Fruit fly (Drosophila melanogaster) whole organism, prepupa: ENCODE measurements around the gene del.

Experiments
- Blimp-1 ChIP-seq: fragments of 200-800 bp; sonication (Bioruptor generic); optimal IDR thresholded peaks from 3 replicates; lab custom pipeline; 2017; ENCODE audit warnings: missing biosample characterization, missing genetic modification characterization, mild to moderate bottlenecking, moderate library complexity, missing genetic modification reagents
- CG10631 ChIP-seq: fragments of 200-800 bp; sonication (Bioruptor generic); optimal IDR thresholded peaks from 2 replicates; lab custom pipeline; 2016; ENCODE audit warnings: missing biosample characterization, missing genetic modification characterization
- CG10669 ChIP-seq: fragments of 200-800 bp; sonication (Bioruptor generic); optimal IDR thresholded peaks from 3 replicates; lab custom pipeline; 2018; ENCODE audit warnings: missing biosample characterization, mild to moderate bottlenecking, missing genetic modification characterization, moderate library complexity
- CG11294 ChIP-seq: fragments of 200-800 bp; sonication (Bioruptor generic); IDR thresholded peaks from 2 replicates; pipeline ENCODE4 v1.3.6; 2022; ENCODE audit warnings: missing biosample characterization, missing genetic modification characterization
- CG11762 ChIP-seq: fragments of 200-800 bp; sonication (Bioruptor generic); optimal IDR thresholded peaks from 3 replicates; lab custom pipeline; 2016; ENCODE audit warnings: missing biosample characterization, missing genetic modification characterization; ENCODE audit not compliant: insufficient read depth
- CG11902 ChIP-seq: fragments of 200-800 bp; sonication (Bioruptor generic); optimal IDR thresholded peaks from 3 replicates; lab custom pipeline; 2016; ENCODE audit warnings: missing biosample characterization, missing genetic modification characterization
- CG1621 ChIP-seq: fragments of 200-800 bp; sonication (Bioruptor generic); optimal IDR thresholded peaks from 3 replicates; lab custom pipeline; 2018; ENCODE audit warnings: missing biosample characterization, mild to moderate bottlenecking, missing genetic modification characterization
- CG3032 ChIP-seq: fragments of 200-800 bp; optimal IDR thresholded peaks from 2 replicates; lab custom pipeline; 2019; ENCODE audit warnings: missing biosample characterization, mild to moderate bottlenecking, missing genetic modification characterization, moderate library complexity
- CG31627 ChIP-seq: fragments of 200-800 bp; sonication (Bioruptor generic); optimal IDR thresholded peaks from 3 replicates; lab custom pipeline; 2016; ENCODE audit warnings: missing biosample characterization, missing genetic modification characterization
- CG32006 ChIP-seq: fragments of 200-800 bp; sonication (Bioruptor generic); optimal IDR thresholded peaks from 3 replicates; lab custom pipeline; 2017; ENCODE audit warnings: missing biosample characterization, mild to moderate bottlenecking, missing genetic modification characterization
- CG34406 ChIP-seq: fragments of 200-800 bp; sonication (Bioruptor generic); optimal IDR thresholded peaks from 3 replicates; lab custom pipeline; 2016; ENCODE audit warnings: missing biosample characterization, missing genetic modification characterization
- CG3919 ChIP-seq: fragments of 200-800 bp; sonication (Bioruptor generic); optimal IDR thresholded peaks from 3 replicates; lab custom pipeline; 2016; ENCODE audit warnings: missing biosample characterization, missing genetic modification characterization
- CG4318 ChIP-seq: fragments of 200-800 bp; sonication (Bioruptor generic); optimal IDR thresholded peaks from 3 replicates; lab custom pipeline; 2017; ENCODE audit warnings: missing biosample characterization, mild to moderate bottlenecking, missing genetic modification characterization
- CG6163 ChIP-seq: fragments of 200-800 bp; sonication (Bioruptor generic); IDR thresholded peaks from 3 replicates; pipeline ENCODE4 v1.3.6; 2022; ENCODE audit warnings: missing biosample characterization, missing genetic modification characterization
- CG6792 ChIP-seq: fragments of 200-800 bp; sonication (Bioruptor generic); optimal IDR thresholded peaks from 3 replicates; lab custom pipeline; 2016; ENCODE audit warnings: missing biosample characterization, missing genetic modification characterization
- CG6808 ChIP-seq: fragments of 200-800 bp; sonication (Bioruptor generic); optimal IDR thresholded peaks from 3 replicates; lab custom pipeline; 2017; ENCODE audit warnings: missing biosample characterization, missing genetic modification characterization, mild to moderate bottlenecking, moderate library complexity, missing genetic modification reagents
- CG8319 ChIP-seq: fragments of 200-800 bp; sonication (Bioruptor generic); optimal IDR thresholded peaks from 3 replicates; lab custom pipeline; 2016; ENCODE audit warnings: missing biosample characterization, missing genetic modification characterization
- CG8632 ChIP-seq: fragments of 200-800 bp; sonication (Bioruptor generic); optimal IDR thresholded peaks from 3 replicates; lab custom pipeline; 2016; ENCODE audit warnings: missing biosample characterization, missing genetic modification characterization
- Eip75B ChIP-seq: fragments of 200-800 bp; sonication (Bioruptor generic); optimal IDR thresholded peaks from 3 replicates; lab custom pipeline; 2016; ENCODE audit warnings: missing biosample characterization, missing genetic modification characterization
- Eip78C ChIP-seq: fragments of 200-800 bp; sonication (Bioruptor generic); peaks from one replicate; lab custom pipeline; 2016; ENCODE audit warnings: missing biosample characterization, missing genetic modification characterization
- Eip93F ChIP-seq: fragments of 200-800 bp; sonication (Bioruptor generic); optimal IDR thresholded peaks from 2 replicates; lab custom pipeline; 2016; ENCODE audit warnings: missing biosample characterization, mild to moderate bottlenecking, missing genetic modification characterization
- Ets21C ChIP-seq: fragments of 200-800 bp; sonication (Bioruptor generic); optimal IDR thresholded peaks from 3 replicates; lab custom pipeline; 2016; ENCODE audit warnings: missing biosample characterization, missing genetic modification characterization
- Ets96B ChIP-seq: fragments of 200-800 bp; optimal IDR thresholded peaks from 2 replicates; lab custom pipeline; 2019; ENCODE audit warnings: missing biosample characterization, mild to moderate bottlenecking, missing genetic modification characterization, moderate library complexity
- Gug ChIP-seq: fragments of 200-800 bp; sonication (Bioruptor generic); IDR thresholded peaks from 2 replicates; pipeline ENCODE4 v1.3.6; 2022; ENCODE audit warnings: missing biosample characterization, missing genetic modification characterization
- Hr38 ChIP-seq: sonication (Bioruptor generic); optimal IDR thresholded peaks from 2 replicates; lab custom pipeline; 2016; ENCODE audit warnings: missing biosample characterization, missing genetic modification characterization
- Hr39 ChIP-seq: fragments of 200-800 bp; sonication (Bioruptor generic); optimal IDR thresholded peaks from 2 replicates; lab custom pipeline; 2016; ENCODE audit warnings: missing biosample characterization, missing genetic modification characterization
- Hr4 ChIP-seq: fragments of 200-800 bp; sonication (Bioruptor generic); optimal IDR thresholded peaks from 3 replicates; lab custom pipeline; 2016; ENCODE audit warnings: missing biosample characterization, missing genetic modification characterization
- Lpt ChIP-seq: fragments of 200-800 bp; sonication (Bioruptor generic); optimal IDR thresholded peaks from 3 replicates; lab custom pipeline; 2016; ENCODE audit warnings: missing biosample characterization, missing genetic modification characterization
- Met ChIP-seq: fragments of 200-800 bp; sonication (Bioruptor generic); optimal IDR thresholded peaks from 3 replicates; lab custom pipeline; 2016; ENCODE audit warnings: missing biosample characterization, missing genetic modification characterization
- OdsH ChIP-seq: fragments of 200-800 bp; sonication (Bioruptor generic); optimal IDR thresholded peaks from 3 replicates; lab custom pipeline; 2016; ENCODE audit warnings: missing biosample characterization, missing genetic modification characterization
- Smox ChIP-seq: fragments of 200-800 bp; sonication (Bioruptor generic); optimal IDR thresholded peaks from 3 replicates; lab custom pipeline; 2016; ENCODE audit warnings: missing biosample characterization, missing genetic modification characterization
- Sox102F ChIP-seq: fragments of 200-800 bp; sonication (Bioruptor generic); optimal IDR thresholded peaks from 2 replicates; lab custom pipeline; 2016; ENCODE audit warnings: missing biosample characterization, mild to moderate bottlenecking, missing genetic modification characterization
- Sox14 ChIP-seq: fragments of 200-800 bp; sonication (Bioruptor generic); optimal IDR thresholded peaks from 3 replicates; lab custom pipeline; 2016; ENCODE audit warnings: missing biosample characterization, missing genetic modification characterization
- Sox15 ChIP-seq: fragments of 200-800 bp; sonication (Bioruptor generic); optimal IDR thresholded peaks from 3 replicates; lab custom pipeline; 2016; ENCODE audit warnings: missing biosample characterization, missing genetic modification characterization
- achi ChIP-seq: fragments of 200-800 bp; sonication (Bioruptor generic); optimal IDR thresholded peaks from 3 replicates; lab custom pipeline; 2016; ENCODE audit warnings: missing biosample characterization, missing genetic modification characterization
- acj6 ChIP-seq: fragments of 200-800 bp; sonication (Bioruptor generic); optimal IDR thresholded peaks from 3 replicates; lab custom pipeline; 2016; ENCODE audit warnings: missing biosample characterization, missing genetic modification characterization
- cyc ChIP-seq: fragments of 200-800 bp; sonication (Bioruptor generic); optimal IDR thresholded peaks from 3 replicates; lab custom pipeline; 2016; ENCODE audit warnings: missing biosample characterization, missing genetic modification characterization
- eg ChIP-seq: fragments of 200-800 bp; sonication (Bioruptor generic); IDR thresholded peaks from 3 replicates; pipeline ENCODE4 v1.3.6; 2022; ENCODE audit warnings: missing biosample characterization, missing genetic modification characterization
- esn ChIP-seq: fragments of 200-800 bp; sonication (Bioruptor generic); optimal IDR thresholded peaks from 2 replicates; lab custom pipeline; 2016; ENCODE audit warnings: missing biosample characterization, mild to moderate bottlenecking, missing genetic modification characterization, moderate library complexity
- fd59A ChIP-seq: fragments of 200-800 bp; sonication (Bioruptor generic); optimal IDR thresholded peaks from 2 replicates; lab custom pipeline; 2017; ENCODE audit warnings: missing biosample characterization, mild to moderate bottlenecking, missing genetic modification characterization, missing genetic modification reagents
- fd85E ChIP-seq: fragments of 200-800 bp; sonication (Bioruptor generic); optimal IDR thresholded peaks from 3 replicates; lab custom pipeline; 2016; ENCODE audit warnings: missing biosample characterization, missing genetic modification characterization
- fkh ChIP-seq: fragments of 200-800 bp; sonication (Bioruptor generic); optimal IDR thresholded peaks from 3 replicates; lab custom pipeline; 2017; ENCODE audit warnings: missing biosample characterization, mild to moderate bottlenecking, missing genetic modification characterization, moderate library complexity
- lz ChIP-seq: fragments of 200-800 bp; sonication (Bioruptor generic); optimal IDR thresholded peaks from 3 replicates; lab custom pipeline; 2016; ENCODE audit warnings: missing biosample characterization, missing genetic modification characterization
- net ChIP-seq: fragments of 200-800 bp; sonication (Bioruptor generic); optimal IDR thresholded peaks from 3 replicates; lab custom pipeline; 2016; ENCODE audit warnings: missing biosample characterization, missing genetic modification characterization
- pdm3 ChIP-seq: fragments of 200-800 bp; sonication (Bioruptor generic); optimal IDR thresholded peaks from 3 replicates; lab custom pipeline; 2016; ENCODE audit warnings: missing biosample characterization, missing genetic modification characterization
- salr ChIP-seq, 2 experiments: fragments of 200-800 bp; sonication (Bioruptor generic); optimal IDR thresholded peaks; 3 replicates each; lab custom pipeline; 2016 to 2018; ENCODE audit warnings: missing biosample characterization in 2 of 2, missing genetic modification characterization in 2 of 2, mild to moderate bottlenecking in 1 of 2
- ss ChIP-seq, 2 experiments: fragments of 200-800 bp; sonication (Bioruptor generic); optimal IDR thresholded peaks; 2 replicates in 1 of 2; 3 replicates in 1 of 2; lab custom pipeline; 2017 to 2018; ENCODE audit warnings: mild to moderate bottlenecking in 2 of 2, missing biosample characterization in 2 of 2, missing genetic modification characterization in 2 of 2, moderate library complexity in 1 of 2
- svp ChIP-seq: fragments of 200-800 bp; sonication (Bioruptor generic); peaks from one replicate; lab custom pipeline; 2016; ENCODE audit warnings: missing biosample characterization, missing genetic modification characterization
- topi ChIP-seq: fragments of 200-800 bp; sonication (Bioruptor generic); optimal IDR thresholded peaks from 3 replicates; lab custom pipeline; 2016; ENCODE audit warnings: missing biosample characterization, missing genetic modification characterization

Gene del

DNA sequence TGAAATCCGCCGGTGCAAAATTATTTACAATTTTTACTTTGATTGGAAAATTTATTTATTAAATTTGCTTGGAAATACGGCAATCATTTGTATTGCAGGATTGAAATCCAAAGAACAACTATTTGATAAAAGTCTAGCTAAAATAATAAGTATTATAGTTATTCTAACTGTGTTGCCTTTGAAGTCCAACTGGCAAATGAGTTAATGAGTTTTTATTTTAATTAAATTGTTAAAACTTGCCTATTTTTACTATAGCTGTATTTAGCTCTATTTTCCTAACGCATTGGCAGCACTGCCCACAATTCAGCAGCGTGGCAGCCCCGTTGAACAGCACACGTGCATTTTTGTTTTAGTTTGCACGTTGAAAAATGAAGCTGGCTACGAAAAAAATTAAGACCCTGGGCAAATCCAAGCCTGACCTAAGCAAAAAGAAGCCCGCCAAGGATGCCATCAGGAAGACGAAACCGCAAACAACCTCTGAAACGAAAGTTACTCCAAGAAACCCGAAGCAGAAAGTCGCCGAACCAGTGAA, 15.0 kb upstream of the del start, which contains the start of gene Noc2:
Noc2 (plus strand) TSS at position 331 of the 532 bp plus-strand sequence.
- TF ChIP-seq cyc (GFP tag; lab: Kevin White, UChicago) (peak; percentile 46), Ets21C (GFP tag; lab: Kevin White, UChicago) (no peak), Hr39 (GFP tag; lab: Kevin White, UChicago) (peak; percentile 65), CG6163 (GFP tag; lab: Robert Waterston, UW) (peak; percentile 37; the same call in 2 of the 3 replicates), esn (peak; percentile 63), CG10631 (GFP tag; lab: Kevin White, UChicago) (peak; percentile 68), CG10669 (GFP tag; lab: Kevin White, UChicago) (peak; percentile 46), CG4318 (no peak), Gug (GFP tag; lab: Robert Waterston, UW) (0 out of 2 replicates have a peak, but pooled peaks have one; percentile 20), salr (GFP tag; optimal IDR thresholded peaks at IDR 0.05; lab: Kevin White, UChicago) (peak in 1 of 2 experiments; percentile 30), fd59A (GFP tag; lab: Kevin White, UChicago) (no peak), Blimp-1 (peak; percentile 10), CG3919 (GFP tag; lab: Kevin White, UChicago) (peak; percentile 46), acj6 (GFP tag; lab: Kevin White, UChicago) (peak; percentile 59), Sox15 (GFP tag; lab: Kevin White, UChicago) (peak; percentile 41), Sox14 (peak; percentile 36), Hr4 (GFP tag; lab: Kevin White, UChicago) (peak; percentile 54), CG11762 (GFP tag; lab: Kevin White, UChicago) (peak; percentile 29), Lpt (GFP tag; lab: Kevin White, UChicago) (no peak), fd85E (no peak), svp (no peak), CG11902 (GFP tag; lab: Kevin White, UChicago) (peak; percentile 36), Eip93F (GFP tag; lab: Kevin White, UChicago) (peak; percentile 46), eg (GFP tag; lab: Robert Waterston, UW) (peak; percentile 71), ss (GFP tag; optimal IDR thresholded peaks at IDR 0.05; lab: Kevin White, UChicago) (no peak), achi (GFP tag; lab: Kevin White, UChicago) (peak; percentile 46), Smox (GFP tag; lab: Kevin White, UChicago) (no peak), CG8319 (GFP tag; lab: Kevin White, UChicago) (peak; percentile 11), CG6792 (peak; percentile 11), lz (peak; percentile 46), CG32006 (peak; percentile 60), net (peak; percentile 5), Eip78C (GFP tag; lab: Kevin White, UChicago) (peak; percentile 76), CG3032 (tag; lab: Kevin White, UChicago) (peak; percentile 54), Hr38 (GFP tag; lab: Kevin White, UChicago) (no peak), OdsH (GFP tag; lab: Kevin White, UChicago) (peak; percentile 55), Ets96B (tag; lab: Kevin White, UChicago) (peak; percentile 21), Sox102F (GFP tag; lab: Kevin White, UChicago) (no peak), CG31627 (GFP tag; lab: Kevin White, UChicago) (peak; percentile 67), CG8632 (GFP tag; lab: Kevin White, UChicago) (peak; percentile 25), CG34406 (GFP tag; lab: Kevin White, UChicago) (peak; percentile 41), topi (GFP tag; lab: Kevin White, UChicago) (peak; percentile 37), Met (GFP tag; lab: Kevin White, UChicago) (peak; percentile 52), CG6808 (GFP tag; lab: Kevin White, UChicago) (peak; percentile 48), pdm3 (GFP tag; lab: Kevin White, UChicago) (peak; percentile 56), CG11294 (GFP tag; lab: Robert Waterston, UW) (no peak), CG1621 (tag; lab: Kevin White, UChicago) (no peak), Eip75B (GFP tag; lab: Kevin White, UChicago) (peak; percentile 42), fkh (GFP tag; lab: Kevin White, UChicago) (no peak)
